Worm (Caenorhabditis elegans) whole organism, L4 larva: ENCODE results near the gene T03F6.3.

Experiments
- D1046.2 ChIP-seq: fragments of 200-800 bp; sonication (Bioruptor generic); IDR thresholded peaks from 2 replicates; pipeline ENCODE4 v1.3.6; 2022; ENCODE audit warnings: missing genetic modification characterization, missing compliant biosample characterization
- F26F4.8 ChIP-seq: fragments of 200-800 bp; sonication (Bioruptor generic); conservative IDR thresholded peaks from 2 replicates; pipeline ENCODE4 v1.3.6; 2022; ENCODE audit warnings: missing genetic modification characterization, missing compliant biosample characterization
- F49E8.2 ChIP-seq: sonication (generic microtip); optimal IDR thresholded peaks from 2 replicates; lab custom pipeline; 2016; ENCODE audit warnings: missing compliant biosample characterization, mild to moderate bottlenecking, missing genetic modification characterization, borderline replicate concordance
- Y105C5A.15 ChIP-seq: fragments of 200-800 bp; sonication (Bioruptor generic); IDR thresholded peaks from 2 replicates; pipeline ENCODE4 v1.3.6; 2022; ENCODE audit warnings: missing genetic modification characterization, missing compliant biosample characterization
- Y48G9A.11 ChIP-seq: fragments of 200-800 bp; sonication (Bioruptor generic); IDR thresholded peaks from 2 replicates; pipeline ENCODE4 v1.3.6; 2022; ENCODE audit warnings: missing genetic modification reagents, missing genetic modification characterization, missing compliant biosample characterization
- Y5F2A.4 ChIP-seq: fragments of 200-800 bp; sonication (Bioruptor generic); optimal IDR thresholded peaks from 2 replicates; lab custom pipeline; 2018; ENCODE audit warnings: mild to moderate bottlenecking, missing genetic modification characterization, missing compliant biosample characterization
- ZK337.2 ChIP-seq: fragments of 200-800 bp; sonication (Bioruptor generic); IDR thresholded peaks from 2 replicates; pipeline ENCODE4 v1.3.6; 2022; ENCODE audit warnings: missing genetic modification reagents, missing genetic modification characterization, missing compliant biosample characterization
- ZK546.5 ChIP-seq, 2 experiments: sonication (generic microtip); optimal IDR thresholded peaks; 2 replicates each; lab custom pipeline; 2017; ENCODE audit warnings: missing biosample characterization in 2 of 2, missing genetic modification characterization in 2 of 2
- aha-1 ChIP-seq: fragments of 150-350 bp; peaks from one replicate; lab custom pipeline; 2014; ENCODE audit warnings: missing biosample characterization, missing genetic modification characterization
- aly-2 ChIP-seq: sonication (generic microtip); optimal IDR thresholded peaks from 2 replicates; lab custom pipeline; 2018; ENCODE audit warnings: missing biosample characterization, missing genetic modification characterization
- ama-1 ChIP-seq: fragments of 150-350 bp; optimal IDR thresholded peaks from 2 replicates; lab custom pipeline; 2014; ENCODE audit warnings: inconsistent platforms, mixed read lengths
- ceh-28 ChIP-seq: fragments of 150-350 bp; optimal IDR thresholded peaks from 2 replicates; lab custom pipeline; 2014; ENCODE audit warnings: missing biosample characterization, missing genetic modification reagents, missing genetic modification characterization
- ceh-32 ChIP-seq: sonication (generic microtip); optimal IDR thresholded peaks from 2 replicates; lab custom pipeline; 2016; ENCODE audit warnings: mild to moderate bottlenecking, missing genetic modification characterization, missing compliant biosample characterization; ENCODE audit not compliant: poor library complexity
- ceh-44 ChIP-seq: fragments of 200-800 bp; sonication (Bioruptor generic); IDR thresholded peaks from 2 replicates; pipeline ENCODE4 v1.3.6; 2022; ENCODE audit warnings: missing genetic modification reagents, missing genetic modification characterization, missing compliant biosample characterization
- ceh-62 ChIP-seq: sonication (generic microtip); optimal IDR thresholded peaks from 2 replicates; lab custom pipeline; 2017; ENCODE audit warnings: missing biosample characterization, missing genetic modification characterization
- ces-1 ChIP-seq: fragments of 150-350 bp; sonication (generic microtip); optimal IDR thresholded peaks from 4 replicates; lab custom pipeline; 2014; ENCODE audit warnings: missing biosample characterization, missing genetic modification reagents, missing genetic modification characterization
- ctbp-1 ChIP-seq: fragments of 200-800 bp; sonication (Bioruptor generic); IDR thresholded peaks from 2 replicates; pipeline ENCODE4 v1.3.6; 2022; ENCODE audit warnings: missing genetic modification reagents, missing genetic modification characterization, missing compliant biosample characterization
- daf-12 ChIP-seq: fragments of 150-350 bp; optimal IDR thresholded peaks from 2 replicates; lab custom pipeline; 2014; ENCODE audit warnings: missing biosample characterization, missing genetic modification reagents, missing genetic modification characterization
- dpl-1 ChIP-seq: fragments of 150-350 bp; optimal IDR thresholded peaks from 2 replicates; lab custom pipeline; 2014; ENCODE audit warnings: missing biosample characterization, missing genetic modification reagents, missing genetic modification characterization
- dve-1 ChIP-seq: sonication (generic microtip); optimal IDR thresholded peaks from 2 replicates; lab custom pipeline; 2017; ENCODE audit warnings: antibody characterized with exemption, mild to moderate bottlenecking, missing genetic modification characterization, missing compliant biosample characterization; ENCODE audit not compliant: insufficient read depth
- egl-43 ChIP-seq: fragments of 200-800 bp; sonication (Bioruptor generic); IDR thresholded peaks from 2 replicates; pipeline ENCODE4 v1.3.6; 2022; ENCODE audit warnings: missing genetic modification reagents, missing genetic modification characterization, missing compliant biosample characterization
- fos-1 ChIP-seq: fragments of 150-350 bp; optimal IDR thresholded peaks from 2 replicates; lab custom pipeline; 2014; ENCODE audit warnings: missing biosample characterization, missing genetic modification characterization
- hif-1 ChIP-seq, 2 experiments: sonication (generic microtip); optimal IDR thresholded peaks; 2 replicates each; lab custom pipeline; 2016 to 2017; ENCODE audit warnings: missing compliant biosample characterization in 2 of 2, missing genetic modification characterization in 2 of 2, missing genetic modification reagents in 2 of 2, missing genotype in 2 of 2, mild to moderate bottlenecking in 1 of 2
- hlh-30 ChIP-seq: sonication (generic microtip); optimal IDR thresholded peaks from 2 replicates; lab custom pipeline; 2017; ENCODE audit warnings: antibody characterized with exemption, mild to moderate bottlenecking, missing genetic modification characterization, missing compliant biosample characterization; ENCODE audit not compliant: insufficient read depth
- lin-1 ChIP-seq: fragments of 200-800 bp; sonication (Bioruptor generic); IDR thresholded peaks from 2 replicates; pipeline ENCODE4 v1.3.6; 2022; ENCODE audit warnings: missing genetic modification reagents, missing genetic modification characterization, missing compliant biosample characterization
- lin-13 ChIP-seq: fragments of 150-350 bp; optimal IDR thresholded peaks from 2 replicates; lab custom pipeline; 2014; ENCODE audit warnings: missing biosample characterization, missing genetic modification reagents, missing genetic modification characterization
- lin-29 ChIP-seq: fragments of 200-800 bp; sonication (Bioruptor generic); IDR thresholded peaks from 2 replicates; pipeline ENCODE4 v1.3.6; 2022; ENCODE audit warnings: missing genetic modification reagents, missing genetic modification characterization, missing compliant biosample characterization
- lin-38 ChIP-seq: fragments of 200-800 bp; sonication (Bioruptor generic); IDR thresholded peaks from 2 replicates; pipeline ENCODE4 v1.3.6; 2022; ENCODE audit warnings: missing genetic modification reagents, missing genetic modification characterization, missing compliant biosample characterization
- lsy-2 ChIP-seq, 2 experiments: fragments of 150-350 bp in 1 of 2; sonication (generic microtip) in 1 of 2; optimal IDR thresholded peaks; 2 replicates each; lab custom pipeline; 2014 to 2017; ENCODE audit warnings: missing biosample characterization in 2 of 2, missing genetic modification characterization in 2 of 2
- madf-5 ChIP-seq, 2 experiments: fragments of 200-800 bp; sonication (Bioruptor generic); IDR thresholded peaks; 2 replicates each; pipeline ENCODE4 v1.3.6; 2022; ENCODE audit warnings: missing compliant biosample characterization in 2 of 2, missing genetic modification characterization in 2 of 2
- mdl-1 ChIP-seq, 2 experiments: fragments of 150-350 bp in 1 of 2; sonication (generic microtip) in 1 of 2; optimal IDR thresholded peaks; 2 replicates each; lab custom pipeline; 2014 to 2017; ENCODE audit warnings: missing biosample characterization in 2 of 2, missing genetic modification characterization in 2 of 2
- mdt-29 ChIP-seq: fragments of 200-800 bp; sonication (Bioruptor generic); IDR thresholded peaks from 2 replicates; pipeline ENCODE4 v1.3.6; 2022; ENCODE audit warnings: missing genetic modification reagents, missing genetic modification characterization, missing compliant biosample characterization
- mep-1 ChIP-seq: fragments of 150-350 bp; sonication (generic microtip); optimal IDR thresholded peaks from 3 replicates; lab custom pipeline; 2014; ENCODE audit warnings: missing biosample characterization, missing genetic modification characterization
- mes-2 ChIP-seq: sonication (generic microtip); optimal IDR thresholded peaks from 2 replicates; lab custom pipeline; 2016; ENCODE audit warnings: missing genotype, mild to moderate bottlenecking, missing genetic modification characterization, missing compliant biosample characterization; ENCODE audit not compliant: poor library complexity, severe bottlenecking
- nhr-102 ChIP-seq: sonication (generic microtip); optimal IDR thresholded peaks from 2 replicates; lab custom pipeline; 2016; ENCODE audit warnings: mild to moderate bottlenecking, missing genetic modification characterization, moderate library complexity, missing compliant biosample characterization
- nhr-11 ChIP-seq: fragments of 150-350 bp; optimal IDR thresholded peaks from 2 replicates; lab custom pipeline; 2014; ENCODE audit warnings: missing biosample characterization, missing genetic modification characterization
- nhr-111 ChIP-seq: fragments of 200-800 bp; sonication (Bioruptor generic); optimal IDR thresholded peaks from 2 replicates; lab custom pipeline; 2018; ENCODE audit warnings: mild to moderate bottlenecking, missing genetic modification characterization, missing compliant biosample characterization
- nhr-41 ChIP-seq: fragments of 200-800 bp; sonication (Bioruptor generic); IDR thresholded peaks from 2 replicates; pipeline ENCODE4 v1.3.6; 2022; ENCODE audit warnings: missing genetic modification reagents, missing genetic modification characterization, missing compliant biosample characterization
- nhr-42 ChIP-seq: fragments of 200-800 bp; sonication (Bioruptor generic); IDR thresholded peaks from 2 replicates; pipeline ENCODE4 v1.3.6; 2022; ENCODE audit warnings: missing genetic modification characterization, missing compliant biosample characterization
- nhr-76 ChIP-seq: fragments of 150-350 bp; optimal IDR thresholded peaks from 2 replicates; lab custom pipeline; 2014; ENCODE audit warnings: missing biosample characterization, missing genetic modification characterization
- nhr-77 ChIP-seq: fragments of 150-350 bp; optimal IDR thresholded peaks from 2 replicates; lab custom pipeline; 2014; ENCODE audit warnings: missing biosample characterization, missing genetic modification characterization
- pqm-1 ChIP-seq: sonication (generic microtip); optimal IDR thresholded peaks from 2 replicates; lab custom pipeline; 2017; ENCODE audit warnings: missing biosample characterization, missing genetic modification characterization
- rbr-2 ChIP-seq: sonication (generic microtip); optimal IDR thresholded peaks from 2 replicates; lab custom pipeline; 2016; ENCODE audit warnings: missing genotype, missing genetic modification characterization, missing compliant biosample characterization
- saeg-2 ChIP-seq: fragments of 200-800 bp; sonication (Bioruptor generic); IDR thresholded peaks from 2 replicates; pipeline ENCODE4 v1.3.6; 2022; ENCODE audit warnings: missing genetic modification reagents, missing genetic modification characterization, missing compliant biosample characterization
- tra-1 ChIP-seq: fragments of 200-800 bp; sonication (Bioruptor generic); IDR thresholded peaks from 2 replicates; pipeline ENCODE4 v1.3.6; 2022; ENCODE audit warnings: missing genetic modification reagents, missing genetic modification characterization, missing compliant biosample characterization
- unc-130 ChIP-seq: sonication (generic microtip); optimal IDR thresholded peaks from 2 replicates; lab custom pipeline; 2016; ENCODE audit warnings: missing genetic modification reagents, missing genetic modification characterization, missing compliant biosample characterization
- vab-7 ChIP-seq: fragments of 200-800 bp; sonication (Bioruptor generic); IDR thresholded peaks from 2 replicates; pipeline ENCODE4 v1.3.6; 2022; ENCODE audit warnings: missing genetic modification reagents, missing genetic modification characterization, missing compliant biosample characterization
- zfp-2 ChIP-seq: sonication (generic microtip); optimal IDR thresholded peaks from 2 replicates; lab custom pipeline; 2016; ENCODE audit warnings: mild to moderate bottlenecking, missing genetic modification characterization, missing compliant biosample characterization
- zip-2 ChIP-seq: fragments of 150-350 bp; optimal IDR thresholded peaks from 2 replicates; lab custom pipeline; 2014; ENCODE audit warnings: missing biosample characterization, missing genetic modification characterization

The T03F6.3 gene

DNA sequence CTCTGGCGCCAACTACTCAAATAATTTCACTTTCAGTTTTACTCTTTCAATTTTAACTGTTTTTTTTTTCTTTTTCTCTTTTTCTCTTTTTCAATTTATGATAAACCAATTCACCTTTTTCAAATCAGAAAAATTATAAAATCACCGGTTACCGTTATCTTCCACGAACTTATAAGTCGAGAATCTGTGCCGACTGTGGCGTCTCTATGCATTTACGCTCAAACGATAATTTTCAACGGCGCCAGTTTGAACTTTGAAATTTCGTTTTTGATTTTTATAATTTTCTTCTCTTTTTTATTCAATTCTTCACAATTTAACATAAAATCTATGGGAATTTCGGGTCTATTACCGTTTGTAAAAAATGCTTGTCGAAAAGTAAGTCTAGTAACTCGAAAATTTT lies 34.2 kb downstream of the T03F6.3 start, which contains the start of gene exo-1 (continued):
- TF ChIP-seq unc-130 (GFP tag; lab: Kevin White, UChicago) (peak; percentile 87), Y105C5A.15 (GFP tag; lab: Robert Waterston, UW) (no peak), nhr-102 (no peak), hlh-30 (peak; percentile 54), ceh-32 (tag; lab: Kevin White, UChicago) (no peak), mdt-29 (GFP tag; lab: Robert Waterston, UW) (no peak), D1046.2 (GFP tag; lab: Robert Waterston, UW) (0 out of 2 replicates have a peak, but pooled peaks have one; percentile 20), vab-7 (GFP tag; lab: Robert Waterston, UW) (peak; percentile 28; the same call in 1 of the 2 replicates), lsy-2 (tag; optimal IDR thresholded peaks at IDR 0.05; lab: Kevin White, UChicago) (peak in 1 of 2 experiments; percentile 87), mep-1 (peak; percentile 80), lin-38 (GFP tag; lab: Robert Waterston, UW) (peak; percentile 94), nhr-11 (peak; percentile 51), ZK337.2 (GFP tag; lab: Robert Waterston, UW) (no peak), ceh-44 (GFP tag; lab: Robert Waterston, UW) (0 out of 2 replicates have a peak, but pooled peaks have one; percentile 29), pqm-1 (tag; lab: Kevin White, UChicago) (peak; percentile 52), egl-43 (GFP tag; lab: Robert Waterston, UW) (no peak), mes-2 (tag; lab: Kevin White, UChicago) (peak; percentile 96)
- TF ChIP-seq, all 104 proteins: peak for 18

ce11 chrIII:13426036-13426435 lies 36.8 kb downstream of the T03F6.3 start, which contains the start of gene cope-1:
Gene cope-1, plus strand, starts transcription at chrIII:13426264.
- TF ChIP-seq ama-1 (lab: Kevin White, UChicago) (no peak), F26F4.8 (no peak), saeg-2 (GFP tag; lab: Robert Waterston, UW) (no peak), nhr-76 (tag; lab: Kevin White, UChicago) (no peak), nhr-111 (GFP tag; lab: Kevin White, UChicago) (no peak), aha-1 (tag; lab: Kevin White, UChicago) (no peak), hif-1 (tag; optimal IDR thresholded peaks at IDR 0.05; lab: Kevin White, UChicago) (no peak), daf-12 (tag; lab: Kevin White, UChicago) (no peak), lin-38 (GFP tag; lab: Robert Waterston, UW) (peak; percentile 36), mes-2 (tag; lab: Kevin White, UChicago) (peak; percentile 43), dpl-1 (GFP tag; lab: Kevin White, UChicago) (peak; percentile 51), madf-5 (GFP tag; IDR thresholded peaks at IDR 0.05; lab: Robert Waterston, UW) (no peak), F49E8.2 (no peak), lin-13 (GFP tag; lab: Kevin White, UChicago) (no peak), lsy-2 (tag; optimal IDR thresholded peaks at IDR 0.05; lab: Kevin White, UChicago) (peak in 1 of 2 experiments; percentile 65), aly-2 (tag; lab: Kevin White, UChicago) (no peak), zip-2 (no peak), nhr-102 (no peak), lin-29 (GFP tag; lab: Robert Waterston, UW) (no peak), fos-1 (tag; lab: Kevin White, UChicago) (no peak), mdl-1 (tag; optimal IDR thresholded peaks at IDR 0.05; lab: Kevin White, UChicago) (no peak)

- no peak for TF ChIP-seq nhr-42 (GFP tag; lab: Robert Waterston, UW)
- TF ChIP-seq ces-1 (GFP tag; lab: Kevin White, UChicago), result no peak
- no peak for TF ChIP-seq Y5F2A.4 (GFP tag; lab: Kevin White, UChicago)
- TF ChIP-seq rbr-2 (tag; lab: Kevin White, UChicago), result no peak
- no peak for TF ChIP-seq ama-1 (lab: Kevin White, UChicago)
- TF ChIP-seq ceh-28 (tag; lab: Kevin White, UChicago), result no peak
- no peak for TF ChIP-seq lin-1 (GFP tag; lab: Robert Waterston, UW)
- no peak for TF ChIP-seq dve-1 (tag; lab: Kevin White, UChicago)
- no peak for TF ChIP-seq mes-2 (tag; lab: Kevin White, UChicago)
- no peak for TF ChIP-seq ceh-62 (tag; lab: Kevin White, UChicago)
- TF ChIP-seq nhr-41 (GFP tag; lab: Robert Waterston, UW), result no peak
- no peak for TF ChIP-seq nhr-77 (tag; lab: Kevin White, UChicago)
- TF ChIP-seq lin-13 (GFP tag; lab: Kevin White, UChicago), result no peak
- no peak for TF ChIP-seq Y48G9A.11 (GFP tag; lab: Robert Waterston, UW)
- TF ChIP-seq ZK546.5 (tag; optimal IDR thresholded peaks at IDR 0.05; lab: Kevin White, UChicago), result no peak
- no peak for TF ChIP-seq tra-1
- no peak for TF ChIP-seq ctbp-1 (GFP tag; lab: Robert Waterston, UW)
- TF ChIP-seq zfp-2, result no peak
Observed at ce11 chrIII:13427817-13428216, 38.6 kb downstream of the T03F6.3 start.
